Worm (Caenorhabditis elegans): ENCODE results near the gene C38C6.3.

ce11 chrII:14619806-14620205 lies 13.1 kb upstream of the C38C6.3 start:
- TF ChIP-seq lsy-2 (tag; optimal IDR thresholded peaks at IDR 0.05) (no peak), ztf-4 (tag; optimal IDR thresholded peaks at IDR 0.05) (no peak), ama-1 (optimal IDR thresholded peaks at IDR 0.05) (no peak)
